Fruit fly (Drosophila melanogaster): ENCODE results near the gene Cen.

dm6 chr2L:20695066-20695465 lies 13.4 kb upstream of the Cen start:
- no peak for TF ChIP-seq ERR (GFP tag; optimal IDR thresholded peaks at IDR 0.05)
- no peak for TF ChIP-seq Bdp1 (GFP tag; optimal IDR thresholded peaks at IDR 0.05)

Measured in whole organism, embryonic.